Fruit fly (Drosophila melanogaster): ENCODE data around the gene SmD2.

DNA sequence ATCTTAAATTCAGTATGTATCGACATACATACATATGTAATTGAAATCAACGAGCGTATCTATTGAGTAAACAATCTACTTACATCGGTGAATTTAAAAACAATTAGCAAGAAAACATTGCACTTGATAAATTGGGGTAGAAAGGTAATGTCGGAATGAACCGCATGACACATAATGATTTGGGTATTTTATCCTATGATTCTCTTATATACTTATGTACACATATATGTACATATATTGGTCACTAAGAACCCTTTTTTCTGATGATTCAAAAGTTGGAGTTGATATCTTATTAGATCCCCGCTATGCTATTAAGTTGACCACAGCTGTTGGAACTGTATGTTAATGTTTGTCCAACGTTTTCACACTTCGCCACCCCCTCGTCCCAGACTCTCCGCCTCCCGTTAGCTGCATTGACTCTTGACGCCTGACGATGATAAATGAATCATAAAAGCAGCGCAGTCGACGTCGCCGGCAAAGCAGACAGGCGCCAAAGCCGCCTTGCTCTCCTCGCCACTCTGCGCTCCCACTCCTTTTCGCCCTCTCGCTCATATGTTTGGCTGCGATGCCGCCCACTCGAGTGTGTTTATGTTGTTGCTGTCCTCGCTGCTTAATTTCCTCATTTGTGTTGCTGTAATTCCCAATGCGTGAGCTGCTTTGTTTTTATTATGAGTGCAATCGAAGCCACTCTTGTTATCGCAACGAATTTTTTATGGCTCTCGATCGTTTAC lies 7.3 kb upstream of the SmD2 start:
- TF ChIP-seq CG14711 (tag; optimal IDR thresholded peaks at IDR 0.05), result no peak
- TF ChIP-seq Clk (GFP tag; optimal IDR thresholded peaks at IDR 0.05), result no peak
- TF ChIP-seq ovo (GFP tag; optimal IDR thresholded peaks at IDR 0.05), result peak; percentile 26
